Fruit fly (Drosophila melanogaster) Kc167 (cell line): ENCODE measurements around the gene CG2017.

Experiments
- Sin3A ChIP-seq: fragments of >200 bp; optimal IDR thresholded peaks from 2 replicates; lab custom pipeline; 2018; ENCODE audit warnings: missing external identifiers
- h ChIP-seq: fragments of >200 bp; optimal IDR thresholded peaks from 3 replicates; lab custom pipeline; 2018; ENCODE audit warnings: missing external identifiers
- insv ChIP-seq: fragments of >200 bp; optimal IDR thresholded peaks from 3 replicates; lab custom pipeline; 2018; ENCODE audit warnings: missing external identifiers
- psq ChIP-seq: fragments of >200 bp; optimal IDR thresholded peaks from 2 replicates; lab custom pipeline; 2017; ENCODE audit warnings: missing external identifiers
- ttk ChIP-seq: sonication (Bioruptor generic); optimal IDR thresholded peaks from 2 replicates; lab custom pipeline; 2017; ENCODE audit warnings: missing external identifiers

Gene CG2017

DNA sequence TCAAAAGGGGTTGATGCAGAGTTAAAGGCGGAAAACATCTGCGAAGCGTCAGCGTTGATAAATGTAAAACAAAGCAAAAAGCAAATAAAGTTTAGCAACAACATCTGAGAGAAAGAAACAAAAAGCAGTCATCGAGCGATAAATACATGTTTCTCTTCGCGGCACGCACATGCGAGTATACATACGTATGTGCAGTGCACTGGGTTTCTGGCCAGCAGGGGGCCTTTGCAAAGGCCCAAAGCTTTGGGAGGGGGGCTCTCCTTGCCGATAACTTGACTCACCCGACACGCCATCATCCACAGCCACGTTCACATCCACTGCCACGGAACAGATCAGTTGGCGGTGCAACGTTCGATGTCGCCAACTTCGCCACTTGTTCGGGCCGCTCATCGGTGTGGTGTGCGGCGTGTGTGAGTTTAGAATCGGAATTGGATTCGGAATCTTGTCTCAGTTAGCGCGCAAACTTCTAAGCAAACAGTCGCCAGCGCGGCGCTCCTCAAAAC, 49.0 kb downstream of the CG2017 start, which contains the start of gene CG42675:
CG42675 (plus strand) TSS at position 453 of the 503 bp plus-strand sequence.
- TF ChIP-seq psq = no peak
- no peak for TF ChIP-seq insv (lab: Kevin White, UChicago)
- no peak for TF ChIP-seq Sin3A (lab: Kevin White, UChicago)
- no peak for TF ChIP-seq ttk
- no peak for TF ChIP-seq h (lab: Kevin White, UChicago)
